Worm (Caenorhabditis elegans) whole organism, L4 larva: ENCODE results near the gene sth-1.

ENCODE experiments used
- F10B5.3 ChIP-seq: sonication (generic microtip); optimal IDR thresholded peaks from 2 replicates; lab custom pipeline; 2016; ENCODE audit warnings: mild to moderate bottlenecking, missing genetic modification characterization, missing compliant biosample characterization
- F44E2.7 ChIP-seq: fragments of 200-800 bp; sonication (Bioruptor generic); IDR thresholded peaks from 2 replicates; pipeline ENCODE4 v2.1.2; 2022; ENCODE audit warnings: missing genetic modification characterization, missing compliant biosample characterization
- Y75B8A.6 ChIP-seq: fragments of 200-800 bp; sonication (Bioruptor generic); IDR thresholded peaks from 2 replicates; pipeline ENCODE4 v1.3.6; 2022; ENCODE audit warnings: missing genetic modification reagents, missing genetic modification characterization, missing compliant biosample characterization
- ZK337.2 ChIP-seq: fragments of 200-800 bp; sonication (Bioruptor generic); IDR thresholded peaks from 2 replicates; pipeline ENCODE4 v1.3.6; 2022; ENCODE audit warnings: missing genetic modification reagents, missing genetic modification characterization, missing compliant biosample characterization
- ZK546.5 ChIP-seq, 2 experiments: sonication (generic microtip); optimal IDR thresholded peaks; 2 replicates each; lab custom pipeline; 2017; ENCODE audit warnings: missing biosample characterization in 2 of 2, missing genetic modification characterization in 2 of 2
- attf-4 ChIP-seq: sonication (generic microtip); optimal IDR thresholded peaks from 3 replicates; lab custom pipeline; 2017; ENCODE audit warnings: missing biosample characterization, missing genetic modification characterization
- ceh-32 ChIP-seq: sonication (generic microtip); optimal IDR thresholded peaks from 2 replicates; lab custom pipeline; 2016; ENCODE audit warnings: mild to moderate bottlenecking, missing genetic modification characterization, missing compliant biosample characterization; ENCODE audit not compliant: poor library complexity
- ces-1 ChIP-seq: fragments of 150-350 bp; sonication (generic microtip); optimal IDR thresholded peaks from 4 replicates; lab custom pipeline; 2014; ENCODE audit warnings: missing biosample characterization, missing genetic modification reagents, missing genetic modification characterization
- cey-2 ChIP-seq: sonication (generic microtip); optimal IDR thresholded peaks from 3 replicates; lab custom pipeline; 2017; ENCODE audit warnings: missing genetic modification characterization, mild to moderate bottlenecking, missing compliant biosample characterization, antibody characterized with exemption, borderline replicate concordance; ENCODE audit not compliant: insufficient read depth
- ctbp-1 ChIP-seq: fragments of 200-800 bp; sonication (Bioruptor generic); IDR thresholded peaks from 2 replicates; pipeline ENCODE4 v1.3.6; 2022; ENCODE audit warnings: missing genetic modification reagents, missing genetic modification characterization, missing compliant biosample characterization
- daf-12 ChIP-seq: fragments of 150-350 bp; optimal IDR thresholded peaks from 2 replicates; lab custom pipeline; 2014; ENCODE audit warnings: missing biosample characterization, missing genetic modification reagents, missing genetic modification characterization
- daf-19 ChIP-seq: fragments of 200-800 bp; sonication (Bioruptor generic); conservative IDR thresholded peaks from 2 replicates; pipeline ENCODE4 v1.3.6; 2022; ENCODE audit warnings: missing genetic modification characterization, missing compliant biosample characterization
- dmd-6 ChIP-seq: fragments of 200-800 bp; sonication (Bioruptor generic); IDR thresholded peaks from 2 replicates; pipeline ENCODE4 v1.3.6; 2022; ENCODE audit warnings: missing genetic modification reagents, missing genetic modification characterization, missing compliant biosample characterization
- dmd-9 ChIP-seq: fragments of 200-800 bp; sonication (Bioruptor generic); IDR thresholded peaks from 2 replicates; pipeline ENCODE4 v1.3.6; 2022; ENCODE audit warnings: missing genetic modification reagents, missing genetic modification characterization, missing compliant biosample characterization
- dpl-1 ChIP-seq: fragments of 150-350 bp; optimal IDR thresholded peaks from 2 replicates; lab custom pipeline; 2014; ENCODE audit warnings: missing biosample characterization, missing genetic modification reagents, missing genetic modification characterization
- duxl-1 ChIP-seq: sonication (generic microtip); optimal IDR thresholded peaks from 2 replicates; lab custom pipeline; 2016; ENCODE audit warnings: mild to moderate bottlenecking, missing genetic modification characterization, moderate library complexity, missing compliant biosample characterization; ENCODE audit not compliant: poor library complexity
- dve-1 ChIP-seq: sonication (generic microtip); optimal IDR thresholded peaks from 2 replicates; lab custom pipeline; 2017; ENCODE audit warnings: antibody characterized with exemption, mild to moderate bottlenecking, missing genetic modification characterization, missing compliant biosample characterization; ENCODE audit not compliant: insufficient read depth
- egl-27 ChIP-seq: sonication (generic microtip); optimal IDR thresholded peaks from 3 replicates; lab custom pipeline; 2017; ENCODE audit warnings: missing biosample characterization, missing genetic modification reagents, missing genetic modification characterization
- egl-43 ChIP-seq: fragments of 200-800 bp; sonication (Bioruptor generic); IDR thresholded peaks from 2 replicates; pipeline ENCODE4 v1.3.6; 2022; ENCODE audit warnings: missing genetic modification reagents, missing genetic modification characterization, missing compliant biosample characterization
- fkh-10 ChIP-seq: fragments of 150-350 bp; optimal IDR thresholded peaks from 2 replicates; lab custom pipeline; 2014; ENCODE audit warnings: missing biosample characterization, missing genetic modification reagents, missing genetic modification characterization
- gei-8 ChIP-seq: fragments of 200-800 bp; sonication (Bioruptor generic); optimal IDR thresholded peaks from 2 replicates; lab custom pipeline; 2018; ENCODE audit warnings: mild to moderate bottlenecking, missing genetic modification characterization, missing compliant biosample characterization
- hlh-11 ChIP-seq: fragments of 200-800 bp; sonication (Bioruptor generic); optimal IDR thresholded peaks from 2 replicates; lab custom pipeline; 2018; ENCODE audit warnings: mild to moderate bottlenecking, missing genetic modification characterization, missing compliant biosample characterization
- hlh-30 ChIP-seq: sonication (generic microtip); optimal IDR thresholded peaks from 2 replicates; lab custom pipeline; 2017; ENCODE audit warnings: antibody characterized with exemption, mild to moderate bottlenecking, missing genetic modification characterization, missing compliant biosample characterization; ENCODE audit not compliant: insufficient read depth
- lin-13 ChIP-seq: fragments of 150-350 bp; optimal IDR thresholded peaks from 2 replicates; lab custom pipeline; 2014; ENCODE audit warnings: missing biosample characterization, missing genetic modification reagents, missing genetic modification characterization
- lin-15B ChIP-seq: fragments of 150-350 bp; sonication (generic microtip); optimal IDR thresholded peaks from 3 replicates; lab custom pipeline; 2014; ENCODE audit warnings: missing biosample characterization, missing genetic modification characterization
- lin-29 ChIP-seq: fragments of 200-800 bp; sonication (Bioruptor generic); IDR thresholded peaks from 2 replicates; pipeline ENCODE4 v1.3.6; 2022; ENCODE audit warnings: missing genetic modification reagents, missing genetic modification characterization, missing compliant biosample characterization
- lin-38 ChIP-seq: fragments of 200-800 bp; sonication (Bioruptor generic); IDR thresholded peaks from 2 replicates; pipeline ENCODE4 v1.3.6; 2022; ENCODE audit warnings: missing genetic modification reagents, missing genetic modification characterization, missing compliant biosample characterization
- madf-5 ChIP-seq, 2 experiments: fragments of 200-800 bp; sonication (Bioruptor generic); IDR thresholded peaks; 2 replicates each; pipeline ENCODE4 v1.3.6; 2022; ENCODE audit warnings: missing compliant biosample characterization in 2 of 2, missing genetic modification characterization in 2 of 2
- mdl-1 ChIP-seq, 2 experiments: fragments of 150-350 bp in 1 of 2; sonication (generic microtip) in 1 of 2; optimal IDR thresholded peaks; 2 replicates each; lab custom pipeline; 2014 to 2017; ENCODE audit warnings: missing biosample characterization in 2 of 2, missing genetic modification characterization in 2 of 2
- nhr-102 ChIP-seq: sonication (generic microtip); optimal IDR thresholded peaks from 2 replicates; lab custom pipeline; 2016; ENCODE audit warnings: mild to moderate bottlenecking, missing genetic modification characterization, moderate library complexity, missing compliant biosample characterization
- nhr-41 ChIP-seq: fragments of 200-800 bp; sonication (Bioruptor generic); IDR thresholded peaks from 2 replicates; pipeline ENCODE4 v1.3.6; 2022; ENCODE audit warnings: missing genetic modification reagents, missing genetic modification characterization, missing compliant biosample characterization
- php-3 ChIP-seq: fragments of 200-800 bp; sonication (Bioruptor generic); IDR thresholded peaks from 2 replicates; pipeline ENCODE4 v1.3.6; 2022; ENCODE audit warnings: missing genetic modification reagents, missing genetic modification characterization, missing compliant biosample characterization
- set-16 ChIP-seq: fragments of 200-800 bp; sonication (Bioruptor generic); IDR thresholded peaks from 2 replicates; pipeline ENCODE4 v1.3.6; 2022; ENCODE audit warnings: missing genetic modification reagents, missing genetic modification characterization, missing compliant biosample characterization
- skn-1 ChIP-seq: fragments of 150-350 bp; optimal IDR thresholded peaks from 2 replicates; lab custom pipeline; 2014; ENCODE audit warnings: missing biosample characterization, missing genetic modification characterization
- spr-1 ChIP-seq: sonication (generic microtip); optimal IDR thresholded peaks from 2 replicates; lab custom pipeline; 2016; ENCODE audit warnings: mild to moderate bottlenecking, missing genetic modification characterization, missing compliant biosample characterization
- spr-3 ChIP-seq: fragments of 200-800 bp; sonication (Bioruptor generic); optimal IDR thresholded peaks from 2 replicates; lab custom pipeline; 2018; ENCODE audit warnings: mild to moderate bottlenecking, missing genetic modification characterization, missing compliant biosample characterization
- tra-1 ChIP-seq: fragments of 200-800 bp; sonication (Bioruptor generic); IDR thresholded peaks from 2 replicates; pipeline ENCODE4 v1.3.6; 2022; ENCODE audit warnings: missing genetic modification reagents, missing genetic modification characterization, missing compliant biosample characterization
- unc-39 ChIP-seq: sonication (generic microtip); optimal IDR thresholded peaks from 2 replicates; lab custom pipeline; 2017; ENCODE audit warnings: missing biosample characterization, missing genetic modification characterization
- unc-62 ChIP-seq, 3 experiments: fragments of 150-350 bp in 1 of 3; sonication (generic microtip); optimal IDR thresholded peaks in 2 of 3; peaks in 1 of 3; 1 replicate in 1 of 3; 2 replicates in 2 of 3; lab custom pipeline; 2014 to 2017; ENCODE audit warnings: missing biosample characterization in 3 of 3, missing genetic modification characterization in 3 of 3, missing genetic modification reagents in 3 of 3, missing genotype in 1 of 3
- ztf-7 ChIP-seq: fragments of 150-350 bp; optimal IDR thresholded peaks from 2 replicates; lab custom pipeline; 2014; ENCODE audit warnings: missing biosample characterization, missing genetic modification characterization

Gene sth-1

DNA sequence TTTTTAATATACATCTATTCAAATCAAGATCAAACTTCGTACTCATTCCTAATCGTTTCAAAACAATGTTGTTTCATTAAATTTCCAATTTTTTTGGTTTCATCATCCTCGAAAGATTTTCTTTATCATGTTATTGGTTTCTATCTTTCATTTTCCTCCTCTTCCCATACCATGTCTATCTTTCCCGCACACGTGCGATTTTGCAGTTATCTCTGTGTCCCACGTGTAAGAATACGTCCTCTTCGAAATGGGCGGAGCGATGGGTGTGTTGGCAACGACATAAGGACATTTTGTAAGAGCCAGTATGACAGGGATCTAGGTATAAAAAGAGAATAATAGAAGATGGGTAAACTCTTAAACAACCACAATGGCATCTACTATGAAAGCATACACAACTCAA, 25.6 kb upstream of the sth-1 start, which contains the start of gene F43H9.4 (continued):
- TF ChIP-seq nhr-41 (no peak), php-3 (GFP tag; lab: Robert Waterston, UW) (no peak), F44E2.7 (GFP tag; lab: Robert Waterston, UW) (no peak), daf-12 (tag; lab: Kevin White, UChicago) (no peak), F10B5.3 (no peak), spr-1 (tag; lab: Kevin White, UChicago) (no peak), ces-1 (GFP tag; lab: Kevin White, UChicago) (no peak), dmd-9 (GFP tag; lab: Robert Waterston, UW) (no peak), ctbp-1 (no peak), cey-2 (tag; lab: Kevin White, UChicago) (peak; percentile 86), attf-4 (no peak), dve-1 (tag; lab: Kevin White, UChicago) (no peak), lin-13 (GFP tag; lab: Kevin White, UChicago) (no peak), set-16 (GFP tag; lab: Robert Waterston, UW) (no peak), tra-1 (no peak), unc-62 (GFP tag; optimal IDR thresholded peaks at IDR 0.05 in 1 of 2; lab: Kevin White, UChicago) (peak in 1 of 2 experiments; percentile 99), unc-62 (tag; optimal IDR thresholded peaks at IDR 0.05; lab: Kevin White, UChicago) (no peak), duxl-1 (tag; lab: Kevin White, UChicago) (no peak), hlh-30 (tag; lab: Kevin White, UChicago) (peak; percentile 55), egl-43 (GFP tag; lab: Robert Waterston, UW) (no peak), spr-3 (no peak), hlh-11 (tag; lab: Kevin White, UChicago) (peak; percentile 51), gei-8 (GFP tag; lab: Kevin White, UChicago) (no peak), fkh-10 (GFP tag; lab: Kevin White, UChicago) (no peak), mdl-1 (tag; optimal IDR thresholded peaks at IDR 0.05; lab: Kevin White, UChicago) (peak; percentile 79 to 89), dpl-1 (no peak), lin-38 (no peak), ceh-32 (no peak), lin-29 (GFP tag; lab: Robert Waterston, UW) (no peak), egl-27 (no peak), lin-15B (tag; lab: Kevin White, UChicago) (no peak), Y75B8A.6 (GFP tag; lab: Robert Waterston, UW) (no peak), dmd-6 (GFP tag; lab: Robert Waterston, UW) (peak; percentile 76), ZK337.2 (no peak), daf-19 (GFP tag; lab: Robert Waterston, UW) (no peak), unc-39 (no peak), madf-5 (GFP tag; IDR thresholded peaks at IDR 0.05; lab: Robert Waterston, UW) (no peak), skn-1 (tag; lab: Kevin White, UChicago) (no peak), nhr-102 (no peak), ZK546.5 (tag; optimal IDR thresholded peaks at IDR 0.05; lab: Kevin White, UChicago) (no peak), ztf-7 (tag; lab: Kevin White, UChicago) (no peak)
